Fruit fly (Drosophila melanogaster): ENCODE results near the gene dac.

Gene dac

dm6 chr2L:16532702-16533385 is 47.0 kb upstream of the dac start, which contains the start of gene CG5953 (continued):
- TF ChIP-seq CG4360 (GFP tag; IDR thresholded peaks at IDR 0.05) (peak; percentile 93), croc (GFP tag; conservative IDR thresholded peaks at IDR 0.05) (peak; percentile 96), fd64A (GFP tag; optimal IDR thresholded peaks at IDR 0.05) (peak; percentile 83), Nf-YB (GFP tag; optimal IDR thresholded peaks at IDR 0.05) (peak; percentile 87), Nf-YC (tag; optimal IDR thresholded peaks at IDR 0.05) (peak; percentile 88), tx (GFP tag; optimal IDR thresholded peaks at IDR 0.05) (peak; percentile 90), Doc2 (GFP tag; IDR thresholded peaks at IDR 0.05) (peak; percentile 77), pzg (GFP tag; optimal IDR thresholded peaks at IDR 0.05) (peak; percentile 14), sima (GFP tag; optimal IDR thresholded peaks at IDR 0.05) (peak; percentile 79), CG14667 (GFP tag; IDR thresholded peaks at IDR 0.05) (peak; percentile 96), Hey (tag; optimal IDR thresholded peaks at IDR 0.05) (peak; percentile 55), chinmo (GFP tag; IDR thresholded peaks at IDR 0.05; ENCODE audit: partially characterized antibody) (peak; percentile 96), peb (GFP tag; IDR thresholded peaks at IDR 0.05) (peak; percentile 95), CG3726 (GFP tag; IDR thresholded peaks at IDR 0.05) (peak; percentile 94), CG6254 (GFP tag; optimal IDR thresholded peaks at IDR 0.05) (peak; percentile 95), CG2712 (tag; optimal IDR thresholded peaks at IDR 0.05) (peak; percentile 97), CG3281 (GFP tag; optimal IDR thresholded peaks at IDR 0.05) (peak; percentile 98), hkb (optimal IDR thresholded peaks at IDR 0.05) (no peak), hkb (GFP tag; IDR thresholded peaks at IDR 0.05) (peak; percentile 97), Xbp1 (GFP tag; optimal IDR thresholded peaks at IDR 0.05) (peak; percentile 95), CG9932 (GFP tag; IDR thresholded peaks at IDR 0.05) (peak; percentile 95), gcm (GFP tag; optimal IDR thresholded peaks at IDR 0.05) (peak; percentile 97), Hand (GFP tag; optimal IDR thresholded peaks at IDR 0.05) (peak; percentile 97), yki (optimal IDR thresholded peaks at IDR 0.05) (peak; percentile 92), CG2875 (GFP tag; optimal IDR thresholded peaks at IDR 0.05) (peak; percentile 94), tap (tag; optimal IDR thresholded peaks at IDR 0.05) (peak; percentile 95), aop (GFP tag; IDR thresholded peaks at IDR 0.05) (peak; percentile 76), Six4 (GFP tag; optimal IDR thresholded peaks at IDR 0.05) (peak; percentile 90), bigmax (GFP tag; optimal IDR thresholded peaks at IDR 0.05) (peak; percentile 44), CG1647 (GFP tag; optimal IDR thresholded peaks at IDR 0.05) (peak; percentile 82), CG12391 (tag; optimal IDR thresholded peaks at IDR 0.05) (peak; percentile 98), CG2120 (GFP tag; optimal IDR thresholded peaks at IDR 0.05) (peak; percentile 97), CG10209 (GFP tag; optimal IDR thresholded peaks at IDR 0.05) (peak; percentile 96), CG34376 (GFP tag; optimal IDR thresholded peaks at IDR 0.05) (peak; percentile 96), her (GFP tag; optimal IDR thresholded peaks at IDR 0.05) (peak; percentile 84), CG16779 (GFP tag; IDR thresholded peaks at IDR 0.05) (peak; percentile 90), Scr (GFP tag; IDR thresholded peaks at IDR 0.05; ENCODE audit: partially characterized antibody) (peak; percentile 26; the same call in 1 of the 2 replicates), Dip2 (GFP tag; IDR thresholded peaks at IDR 0.05) (peak; percentile 58; the same call in 1 of the 2 replicates), ERR (GFP tag; optimal IDR thresholded peaks at IDR 0.05) (peak; percentile 88), Lpt (GFP tag; optimal IDR thresholded peaks at IDR 0.05) (no peak), bcd (GFP tag; optimal IDR thresholded peaks at IDR 0.05) (peak; percentile 97), HHEX (GFP tag; optimal IDR thresholded peaks at IDR 0.05) (peak; percentile 97), so (GFP tag; IDR thresholded peaks at IDR 0.05) (peak; percentile 96), Mad (GFP tag; optimal IDR thresholded peaks at IDR 0.05) (peak; percentile 89), wor (GFP tag; IDR thresholded peaks at IDR 0.05) (peak; percentile 95), hbn (GFP tag; IDR thresholded peaks at IDR 0.05; ENCODE audit: partially characterized antibody) (no peak), E2f1 (GFP tag; IDR thresholded peaks at IDR 0.05) (peak; percentile 96), gsb (GFP tag; IDR thresholded peaks at IDR 0.05) (peak; percentile 90), tin (GFP tag; optimal IDR thresholded peaks at IDR 0.05) (peak; percentile 90), CG2116 (GFP tag; optimal IDR thresholded peaks at IDR 0.05) (peak; percentile 80)

Measured in whole organism, embryonic.